Worm (Caenorhabditis elegans) whole organism, L4/young adult: Measurements from ENCODE around the gene col-173.

Experiments used
- W03F9.2 ChIP-seq: fragments of 150-350 bp; optimal IDR thresholded peaks from 2 replicates; lab custom pipeline; 2014; ENCODE audit warnings: missing biosample characterization, missing genetic modification characterization
- dao-5 ChIP-seq: sonication (generic microtip); optimal IDR thresholded peaks from 2 replicates; lab custom pipeline; 2016; ENCODE audit warnings: missing genotype, missing genetic modification characterization, moderate library complexity, missing compliant biosample characterization

ce11 chrX:6899848-6900247 is 22.5 kb upstream of the col-173 start, which contains the start of gene F14B8.4:
- TF ChIP-seq dao-5 (tag; lab: Kevin White, UChicago): no peak
- TF ChIP-seq W03F9.2 (tag; lab: Kevin White, UChicago): no peak
